Worm (Caenorhabditis elegans) whole organism, L2 larva: ENCODE measurements around the gene R07E5.17.

Experiments used
- R02D3.7 ChIP-seq: fragments of 150-350 bp; optimal IDR thresholded peaks from 2 replicates; lab custom pipeline; 2014; ENCODE audit warnings: missing biosample characterization, missing genetic modification characterization
- elt-1 ChIP-seq: fragments of 150-350 bp; optimal IDR thresholded peaks from 2 replicates; lab custom pipeline; 2014; ENCODE audit warnings: missing biosample characterization, missing genetic modification characterization
- elt-3 ChIP-seq: sonication (generic microtip); optimal IDR thresholded peaks from 2 replicates; lab custom pipeline; 2017; ENCODE audit warnings: missing biosample characterization, missing genetic modification characterization
- lin-13 ChIP-seq: fragments of 150-350 bp; optimal IDR thresholded peaks from 2 replicates; lab custom pipeline; 2014; ENCODE audit warnings: missing biosample characterization, missing genetic modification reagents, missing genetic modification characterization
- lin-39 ChIP-seq: fragments of 150-350 bp; optimal IDR thresholded peaks from 2 replicates; lab custom pipeline; 2014; ENCODE audit warnings: missing biosample characterization, missing genetic modification reagents, missing genetic modification characterization
- nhr-11 ChIP-seq: fragments of 150-350 bp; optimal IDR thresholded peaks from 2 replicates; lab custom pipeline; 2014; ENCODE audit warnings: missing biosample characterization, missing genetic modification characterization
- nhr-12 ChIP-seq: fragments of 150-350 bp; optimal IDR thresholded peaks from 2 replicates; lab custom pipeline; 2014; ENCODE audit warnings: missing biosample characterization, missing genetic modification characterization
- nhr-129 ChIP-seq: fragments of 150-350 bp; optimal IDR thresholded peaks from 2 replicates; lab custom pipeline; 2014; ENCODE audit warnings: missing biosample characterization, missing genetic modification characterization
- nhr-23 ChIP-seq: fragments of 150-350 bp; optimal IDR thresholded peaks from 2 replicates; lab custom pipeline; 2014; ENCODE audit warnings: missing biosample characterization, missing genetic modification reagents, missing genetic modification characterization
- nhr-6 ChIP-seq: fragments of 150-350 bp; optimal IDR thresholded peaks from 2 replicates; lab custom pipeline; 2014; ENCODE audit warnings: missing biosample characterization, missing genetic modification characterization
- skn-1 ChIP-seq: sonication (generic microtip); optimal IDR thresholded peaks from 2 replicates; lab custom pipeline; 2017; ENCODE audit warnings: missing biosample characterization, missing genetic modification characterization
- sma-9 ChIP-seq, 2 experiments: fragments of 150-350 bp in 1 of 2; sonication (generic microtip) in 1 of 2; optimal IDR thresholded peaks; 2 replicates each; lab custom pipeline; 2014 to 2016; ENCODE audit warnings: missing genetic modification characterization in 2 of 2, mild to moderate bottlenecking in 1 of 2, missing biosample characterization in 1 of 2, missing compliant biosample characterization in 1 of 2, missing genetic modification reagents in 1 of 2, moderate library complexity in 1 of 2
- unc-62 ChIP-seq: fragments of 150-350 bp; optimal IDR thresholded peaks from 2 replicates; lab custom pipeline; 2014; ENCODE audit warnings: missing biosample characterization, missing genetic modification reagents, missing genetic modification characterization

DNA sequence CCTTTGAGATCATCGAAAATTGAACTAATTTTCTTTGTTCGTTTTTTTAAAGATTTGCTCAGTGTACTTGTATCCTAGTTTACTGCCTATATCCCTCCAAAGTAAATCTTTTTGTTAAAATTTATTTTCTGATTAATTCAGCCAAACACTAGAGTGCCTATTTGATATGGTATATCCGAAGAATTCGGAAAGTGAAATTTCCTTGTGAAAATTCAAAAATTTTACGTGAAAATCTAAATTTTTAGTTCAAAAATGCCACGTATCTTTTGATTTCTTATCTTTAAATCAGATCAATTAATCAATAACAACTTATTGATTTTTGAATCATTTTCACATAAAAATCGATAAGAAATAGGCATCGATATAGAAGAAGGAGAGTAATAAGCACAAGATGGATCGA, 5.8 kb downstream of the R07E5.17 start, which contains the start of gene R07E5.6:
- TF ChIP-seq skn-1 (tag; lab: Kevin White, UChicago) (no peak), unc-62 (GFP tag; lab: Kevin White, UChicago) (no peak), nhr-12 (tag; lab: Kevin White, UChicago) (no peak), nhr-129 (tag; lab: Kevin White, UChicago) (no peak), nhr-11 (tag; lab: Kevin White, UChicago) (no peak), elt-3 (tag; lab: Kevin White, UChicago) (no peak), nhr-23 (tag; lab: Kevin White, UChicago) (no peak), elt-1 (tag; lab: Kevin White, UChicago) (no peak), nhr-6 (tag; lab: Kevin White, UChicago) (no peak), sma-9 (GFP tag; optimal IDR thresholded peaks at IDR 0.05; lab: Kevin White, UChicago) (no peak), sma-9 (tag; optimal IDR thresholded peaks at IDR 0.05; lab: Kevin White, UChicago) (no peak), lin-13 (GFP tag; lab: Kevin White, UChicago) (no peak), lin-39 (tag; lab: Kevin White, UChicago) (no peak), R02D3.7 (tag; lab: Kevin White, UChicago) (no peak)
